Worm (Caenorhabditis elegans) whole organism, L4 larva: ENCODE data around the gene Y43F8B.17.

Experiments used
- F37D6.2 ChIP-seq: sonication (generic microtip); optimal IDR thresholded peaks from 2 replicates; lab custom pipeline; 2016; ENCODE audit warnings: mild to moderate bottlenecking, missing genetic modification characterization, missing compliant biosample characterization
- ama-1 ChIP-seq: fragments of 150-350 bp; optimal IDR thresholded peaks from 2 replicates; lab custom pipeline; 2014; ENCODE audit warnings: inconsistent platforms, mixed read lengths
- nhr-102 ChIP-seq: sonication (generic microtip); optimal IDR thresholded peaks from 2 replicates; lab custom pipeline; 2016; ENCODE audit warnings: mild to moderate bottlenecking, missing genetic modification characterization, moderate library complexity, missing compliant biosample characterization
- pha-4 ChIP-seq, 2 experiments: fragments of 150-350 bp in 1 of 2; fragments of 200-800 bp in 1 of 2; sonication (Bioruptor generic) in 1 of 2; IDR thresholded peaks in 1 of 2; optimal IDR thresholded peaks in 1 of 2; 2 replicates each; pipeline versions ENCODE4 v1.3.6 to Lab custom; 2014 to 2022; ENCODE audit warnings: missing genetic modification characterization in 2 of 2, missing genetic modification reagents in 2 of 2, missing biosample characterization in 1 of 2, missing compliant biosample characterization in 1 of 2
- skn-1 ChIP-seq: fragments of 150-350 bp; optimal IDR thresholded peaks from 2 replicates; lab custom pipeline; 2014; ENCODE audit warnings: missing biosample characterization, missing genetic modification characterization
- unc-39 ChIP-seq: sonication (generic microtip); optimal IDR thresholded peaks from 2 replicates; lab custom pipeline; 2017; ENCODE audit warnings: missing biosample characterization, missing genetic modification characterization
- ztf-11 ChIP-seq: fragments of 150-350 bp; optimal IDR thresholded peaks from 2 replicates; lab custom pipeline; 2014; ENCODE audit warnings: missing biosample characterization, missing genetic modification characterization
- ztf-7 ChIP-seq: fragments of 150-350 bp; optimal IDR thresholded peaks from 2 replicates; lab custom pipeline; 2014; ENCODE audit warnings: missing biosample characterization, missing genetic modification characterization

- TF ChIP-seq pha-4 (GFP tag; IDR thresholded peaks at IDR 0.05; lab: Robert Waterston, UW): no peak
- no peak for TF ChIP-seq pha-4 (tag; optimal IDR thresholded peaks at IDR 0.05; lab: Kevin White, UChicago)
- TF ChIP-seq skn-1 (tag; lab: Kevin White, UChicago): no peak
- no peak for TF ChIP-seq F37D6.2 (tag; lab: Kevin White, UChicago)
- TF ChIP-seq unc-39 (tag; lab: Kevin White, UChicago): no peak
- TF ChIP-seq ztf-11 (tag; lab: Kevin White, UChicago): no peak
- TF ChIP-seq ama-1 (lab: Kevin White, UChicago): no peak
- TF ChIP-seq ztf-7 (tag; lab: Kevin White, UChicago): no peak
- TF ChIP-seq nhr-102 (tag; lab: Kevin White, UChicago): no peak
Observed at ce11 chrV:19485261-19485660, 740 bp downstream of the Y43F8B.17 start, which contains the start of gene Y43F8B.28.
